Fruit fly (Drosophila melanogaster): ENCODE results near the gene CG17568.

The CG17568 gene

dm6 chr2L:19219473-19219872 lies 38.0 kb upstream of the CG17568 start (continued):
- TF ChIP-seq CG4707 (GFP tag; optimal IDR thresholded peaks at IDR 0.05) (no peak), CG7839 (tag; optimal IDR thresholded peaks at IDR 0.05) (peak; percentile 37), CG12659 (GFP tag; optimal IDR thresholded peaks at IDR 0.05) (no peak), vnd (GFP tag; IDR thresholded peaks at IDR 0.05; ENCODE audit: partially characterized antibody) (no peak), CG3726 (GFP tag; IDR thresholded peaks at IDR 0.05) (no peak), CG8388 (GFP tag; optimal IDR thresholded peaks at IDR 0.05) (peak; percentile 29), Mad (GFP tag; optimal IDR thresholded peaks at IDR 0.05) (no peak), CG6791 (GFP tag; IDR thresholded peaks at IDR 0.05; ENCODE audit: partially characterized antibody) (peak; percentile 40; the same call in 1 of the 3 replicates), mam (GFP tag; optimal IDR thresholded peaks at IDR 0.05) (no peak), CG6854 (GFP tag; optimal IDR thresholded peaks at IDR 0.05) (no peak), Atf-2 (GFP tag; optimal IDR thresholded peaks at IDR 0.05) (no peak), tll (GFP tag; optimal IDR thresholded peaks at IDR 0.05) (no peak), Fer2 (tag; optimal IDR thresholded peaks at IDR 0.05) (no peak), CG34224 (GFP tag; IDR thresholded peaks at IDR 0.05; ENCODE audit: partially characterized antibody) (no peak), CG7271 (tag; optimal IDR thresholded peaks at IDR 0.05) (no peak), row (GFP tag; IDR thresholded peaks at IDR 0.05) (peak; percentile 65), tgo (GFP tag; IDR thresholded peaks at IDR 0.05) (no peak), sima (GFP tag; optimal IDR thresholded peaks at IDR 0.05) (no peak), NK7.1 (GFP tag; optimal IDR thresholded peaks at IDR 0.05) (no peak), gsb-n (tag; optimal IDR thresholded peaks at IDR 0.05) (no peak), CG30403 (GFP tag; optimal IDR thresholded peaks at IDR 0.05) (peak; percentile 26), CG12391 (tag; optimal IDR thresholded peaks at IDR 0.05) (peak; percentile 45), lbe (GFP tag; optimal IDR thresholded peaks at IDR 0.05) (no peak), Bdp1 (GFP tag; optimal IDR thresholded peaks at IDR 0.05) (no peak), ara (GFP tag; IDR thresholded peaks at IDR 0.05) (0 out of 2 replicates have a peak, but pooled peaks have one; percentile 27), org-1 (GFP tag; optimal IDR thresholded peaks at IDR 0.05) (peak; percentile 3), Bgb (GFP tag; IDR thresholded peaks at IDR 0.05; ENCODE audit: partially characterized antibody) (no peak), Max (GFP tag; optimal IDR thresholded peaks at IDR 0.05) (no peak), grau (tag; optimal IDR thresholded peaks at IDR 0.05) (peak; percentile 20), nerfin-2 (GFP tag; IDR thresholded peaks at IDR 0.05; ENCODE audit: partially characterized antibody) (no peak), inv (GFP tag; IDR thresholded peaks at IDR 0.05; ENCODE audit: partially characterized antibody) (no peak), CG1603 (tag; optimal IDR thresholded peaks at IDR 0.05) (peak; percentile 60), CG8944 (GFP tag; optimal IDR thresholded peaks at IDR 0.05) (no peak), hth (optimal IDR thresholded peaks at IDR 0.05) (peak; percentile 80), CG16863 (GFP tag; optimal IDR thresholded peaks at IDR 0.05) (no peak), CG42726 (GFP tag; IDR thresholded peaks at IDR 0.05; ENCODE audit: partially characterized antibody) (no peak), CG18262 (tag; optimal IDR thresholded peaks at IDR 0.05) (peak; percentile 63), Hsf (GFP tag; optimal IDR thresholded peaks at IDR 0.05) (no peak), HHEX (GFP tag; optimal IDR thresholded peaks at IDR 0.05) (no peak), CG9727 (GFP tag; optimal IDR thresholded peaks at IDR 0.05) (peak; percentile 77), CHES-1-like (GFP tag; optimal IDR thresholded peaks at IDR 0.05) (no peak), danr (GFP tag; IDR thresholded peaks at IDR 0.05) (no peak), ap (GFP tag; IDR thresholded peaks at IDR 0.05) (no peak), Ets65A (GFP tag) (no peak), NFAT (GFP tag; IDR thresholded peaks at IDR 0.05) (no peak), sd (tag; optimal IDR thresholded peaks at IDR 0.05) (no peak), D19A (tag; optimal IDR thresholded peaks at IDR 0.05) (peak; percentile 26), en (GFP tag; optimal IDR thresholded peaks at IDR 0.05) (no peak), CG8924 (tag; optimal IDR thresholded peaks at IDR 0.05) (peak; percentile 50), pho (GFP tag; optimal IDR thresholded peaks at IDR 0.05) (no peak), Stat92E (GFP tag; optimal IDR thresholded peaks at IDR 0.05) (peak in 1 of 3 experiments; percentile 16)
